Worm (Caenorhabditis elegans): Measurements from ENCODE around the gene col-174.

DNA sequence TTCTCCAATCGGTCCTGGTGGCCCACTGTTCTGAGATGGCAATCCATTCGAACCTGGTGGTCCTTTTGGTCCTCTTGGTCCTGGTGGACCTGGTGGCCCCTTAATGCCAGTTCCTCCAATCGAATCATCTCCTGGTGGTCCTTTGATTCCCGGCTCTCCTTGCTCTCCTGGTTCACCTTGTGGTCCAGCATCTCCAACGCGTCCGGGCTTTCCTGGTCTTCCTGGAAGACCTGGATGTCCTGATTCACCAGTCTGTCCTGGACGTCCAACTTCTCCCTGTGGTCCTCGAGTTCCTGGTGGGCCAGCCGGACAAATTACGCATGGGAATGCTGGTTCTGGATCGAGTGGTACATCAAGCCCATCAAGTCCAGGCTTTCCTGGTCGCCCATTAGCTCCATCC is 9.7 kb upstream of the col-174 start:
- TF ChIP-seq lin-38 (GFP tag; IDR thresholded peaks at IDR 0.05) (no peak), ceh-44 (GFP tag; IDR thresholded peaks at IDR 0.05) (no peak), F10B5.3 (tag; optimal IDR thresholded peaks at IDR 0.05) (no peak), lin-29 (GFP tag; IDR thresholded peaks at IDR 0.05) (no peak), vab-7 (GFP tag; IDR thresholded peaks at IDR 0.05) (no peak), ama-1 (optimal IDR thresholded peaks at IDR 0.05) (no peak)
